Worm (Caenorhabditis elegans): ENCODE data around the gene Y38H6C.23.

DNA sequence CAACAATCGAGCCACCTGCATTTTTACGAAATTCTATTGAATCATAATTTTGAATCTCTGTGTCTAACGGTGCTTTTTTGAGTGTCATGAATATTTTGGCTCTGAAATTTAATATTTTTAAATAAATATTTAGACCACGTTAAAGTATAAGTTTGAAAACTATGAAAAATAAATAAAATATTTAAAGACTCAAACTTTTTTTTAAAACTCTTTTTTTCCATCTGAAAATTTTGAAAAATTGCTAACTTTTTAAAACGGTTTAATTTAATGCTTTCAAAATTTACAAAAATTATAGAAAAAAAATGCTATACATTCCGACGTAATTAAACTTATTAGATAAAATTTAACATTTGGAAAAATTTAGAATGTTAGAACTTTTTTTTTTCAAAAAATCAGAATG lies 12.1 kb downstream of the Y38H6C.23 start, which contains the start of gene slc-36.3:
- TF ChIP-seq him-1 (tag; optimal IDR thresholded peaks at IDR 0.05) = no peak
- no peak for TF ChIP-seq W03F9.2 (tag; optimal IDR thresholded peaks at IDR 0.05)
- TF ChIP-seq dao-5 (tag; optimal IDR thresholded peaks at IDR 0.05) = no peak

All from whole organism, L4/young adult.